Worm (Caenorhabditis elegans): ENCODE measurements around the gene exos-2.

exos-2 gene

ce11 chrIV:6369489-6369888 lies 45.8 kb upstream of the exos-2 start (continued):
- TF ChIP-seq mbf-1 (tag; optimal IDR thresholded peaks at IDR 0.05) (no peak), unc-55 (GFP tag; optimal IDR thresholded peaks at IDR 0.05) (peak; percentile 26), nhr-129 (tag; optimal IDR thresholded peaks at IDR 0.05) (no peak)

ce11 chrIV:6372267-6372666 lies 43.0 kb upstream of the exos-2 start:
- no peak for TF ChIP-seq sma-3 (GFP tag; optimal IDR thresholded peaks at IDR 0.05)
- no peak for TF ChIP-seq F13H6.1 (tag; optimal IDR thresholded peaks at IDR 0.05)
- no peak for TF ChIP-seq ama-1 (optimal IDR thresholded peaks at IDR 0.05)

- no peak for TF ChIP-seq peb-1 (tag; optimal IDR thresholded peaks at IDR 0.05)
- no peak for TF ChIP-seq dmd-4 (tag; optimal IDR thresholded peaks at IDR 0.05)
- TF ChIP-seq C34F6.9 (tag; optimal IDR thresholded peaks at IDR 0.05), result no peak
- TF ChIP-seq F13H6.1 (tag; optimal IDR thresholded peaks at IDR 0.05), result no peak
Measured at ce11 chrIV:6372993-6373392, 42.3 kb upstream of the exos-2 start, which contains the start of gene smg-3. smg-3 (minus strand) TSS chrIV:6373093.

- TF ChIP-seq unc-39 (tag; optimal IDR thresholded peaks at IDR 0.05) (no peak), nhr-10 (tag; optimal IDR thresholded peaks at IDR 0.05) (no peak), nhr-6 (tag; optimal IDR thresholded peaks at IDR 0.05) (no peak), unc-55 (GFP tag; optimal IDR thresholded peaks at IDR 0.05) (no peak), nhr-12 (tag; optimal IDR thresholded peaks at IDR 0.05) (no peak), nhr-129 (tag; optimal IDR thresholded peaks at IDR 0.05) (no peak), elt-3 (tag; optimal IDR thresholded peaks at IDR 0.05) (no peak), sma-9 (GFP tag; optimal IDR thresholded peaks at IDR 0.05) (no peak), sma-9 (tag; optimal IDR thresholded peaks at IDR 0.05) (no peak), sem-4 (tag; optimal IDR thresholded peaks at IDR 0.05) (no peak), mab-5 (tag; optimal IDR thresholded peaks at IDR 0.05) (no peak), dmd-4 (tag; optimal IDR thresholded peaks at IDR 0.05) (no peak), sma-3 (GFP tag; optimal IDR thresholded peaks at IDR 0.05) (no peak), lsy-2 (tag; optimal IDR thresholded peaks at IDR 0.05) (no peak), mbf-1 (tag; optimal IDR thresholded peaks at IDR 0.05) (no peak), lin-39 (tag; optimal IDR thresholded peaks at IDR 0.05) (no peak), nhr-11 (tag; optimal IDR thresholded peaks at IDR 0.05) (no peak)
Measured at ce11 chrIV:6373721-6374120, 41.6 kb upstream of the exos-2 start.

- TF ChIP-seq lsy-2 (tag; optimal IDR thresholded peaks at IDR 0.05) (peak; percentile 76 to 85), fos-1 (tag; optimal IDR thresholded peaks at IDR 0.05) (peak; percentile 37), nhr-11 (tag; optimal IDR thresholded peaks at IDR 0.05) (no peak), mdl-1 (tag; optimal IDR thresholded peaks at IDR 0.05) (no peak), F13H6.1 (tag; optimal IDR thresholded peaks at IDR 0.05) (peak; percentile 41), nhr-25 (tag; optimal IDR thresholded peaks at IDR 0.05) (peak; percentile 66), crh-2 (tag; optimal IDR thresholded peaks at IDR 0.05) (peak; percentile 81), lin-13 (GFP tag; optimal IDR thresholded peaks at IDR 0.05) (no peak), elt-3 (tag; optimal IDR thresholded peaks at IDR 0.05) (no peak), nhr-6 (tag; optimal IDR thresholded peaks at IDR 0.05) (peak; percentile 27), sem-4 (tag; optimal IDR thresholded peaks at IDR 0.05) (no peak), ama-1 (optimal IDR thresholded peaks at IDR 0.05) (no peak), nhr-21 (tag; optimal IDR thresholded peaks at IDR 0.05) (peak; percentile 39), nhr-10 (tag; optimal IDR thresholded peaks at IDR 0.05) (no peak), skn-1 (tag; optimal IDR thresholded peaks at IDR 0.05) (no peak), nhr-77 (tag; optimal IDR thresholded peaks at IDR 0.05) (no peak), nhr-129 (tag; optimal IDR thresholded peaks at IDR 0.05) (peak; percentile 72), sma-3 (GFP tag; optimal IDR thresholded peaks at IDR 0.05) (peak; percentile 71), R02D3.7 (tag; optimal IDR thresholded peaks at IDR 0.05) (peak; percentile 54), aly-2 (tag; optimal IDR thresholded peaks at IDR 0.05) (no peak), ztf-4 (tag; optimal IDR thresholded peaks at IDR 0.05) (no peak), blmp-1 (tag; optimal IDR thresholded peaks at IDR 0.05; ENCODE audit: insufficient read depth) (peak; percentile 13), lin-11 (tag; optimal IDR thresholded peaks at IDR 0.05) (no peak), ZK546.5 (tag; optimal IDR thresholded peaks at IDR 0.05) (peak; percentile 20), ceh-82 (tag; optimal IDR thresholded peaks at IDR 0.05) (no peak), egl-27 (tag; optimal IDR thresholded peaks at IDR 0.05) (no peak), sma-9 (GFP tag; optimal IDR thresholded peaks at IDR 0.05) (peak; percentile 64), sma-9 (tag; optimal IDR thresholded peaks at IDR 0.05) (no peak), nhr-23 (tag; optimal IDR thresholded peaks at IDR 0.05) (no peak), zag-1 (tag; optimal IDR thresholded peaks at IDR 0.05) (no peak), ztf-11 (tag; optimal IDR thresholded peaks at IDR 0.05) (no peak), dmd-4 (tag; optimal IDR thresholded peaks at IDR 0.05) (no peak), unc-39 (tag; optimal IDR thresholded peaks at IDR 0.05) (no peak), peb-1 (tag; optimal IDR thresholded peaks at IDR 0.05) (no peak), C34F6.9 (tag; optimal IDR thresholded peaks at IDR 0.05) (peak; percentile 83), nhr-12 (tag; optimal IDR thresholded peaks at IDR 0.05) (no peak), nhr-237 (tag; optimal IDR thresholded peaks at IDR 0.05) (no peak), alr-1 (tag; optimal IDR thresholded peaks at IDR 0.05) (no peak), Y55F3AM.14 (GFP tag; optimal IDR thresholded peaks at IDR 0.05) (no peak), mbf-1 (tag; optimal IDR thresholded peaks at IDR 0.05) (peak; percentile 4)
Measured at ce11 chrIV:6376473-6377115, 38.7 kb upstream of the exos-2 start, which contains the start of the genes hrpf-2 and bli-6. hrpf-2 (minus strand) TSS chrIV:6376523. bli-6 (plus strand) TSS chrIV:6377065.
